Worm (Caenorhabditis elegans) whole organism, late embryonic: ENCODE data around the gene leo-1.

Source experiments
- C38D4.7 ChIP-seq: fragments of 200-800 bp; sonication (Bioruptor generic); optimal IDR thresholded peaks from 2 replicates; lab custom pipeline; 2018; ENCODE audit warnings: mild to moderate bottlenecking, missing genetic modification characterization, moderate library complexity, missing compliant biosample characterization
- F13H6.1 ChIP-seq: sonication (generic microtip); optimal IDR thresholded peaks from 2 replicates; lab custom pipeline; 2016; ENCODE audit warnings: missing genetic modification characterization, missing compliant biosample characterization
- K09A11.1 ChIP-seq: sonication (generic microtip); optimal IDR thresholded peaks from 2 replicates; lab custom pipeline; 2017; ENCODE audit warnings: antibody characterized with exemption, mild to moderate bottlenecking, missing genetic modification characterization, missing compliant biosample characterization; ENCODE audit not compliant: insufficient read depth
- Y22D7AL.16 ChIP-seq: sonication (generic microtip); optimal IDR thresholded peaks from 2 replicates; lab custom pipeline; 2016; ENCODE audit warnings: missing genetic modification characterization, missing compliant biosample characterization
- ahr-1 ChIP-seq: sonication (generic microtip); optimal IDR thresholded peaks from 2 replicates; lab custom pipeline; 2016; ENCODE audit warnings: missing genetic modification characterization, missing compliant biosample characterization
- ceh-14 ChIP-seq: sonication (generic microtip); optimal IDR thresholded peaks from 2 replicates; lab custom pipeline; 2016; ENCODE audit warnings: missing genotype, missing genetic modification characterization, missing compliant biosample characterization
- ceh-18 ChIP-seq: sonication (generic microtip); optimal IDR thresholded peaks from 2 replicates; lab custom pipeline; 2016; ENCODE audit warnings: missing genetic modification characterization, missing compliant biosample characterization
- ceh-19 ChIP-seq: fragments of 200-800 bp; sonication (Bioruptor generic); optimal IDR thresholded peaks from 2 replicates; lab custom pipeline; 2018; ENCODE audit warnings: mild to moderate bottlenecking, missing genetic modification characterization, missing compliant biosample characterization
- ceh-2 ChIP-seq: sonication (generic microtip); optimal IDR thresholded peaks from 2 replicates; lab custom pipeline; 2016; ENCODE audit warnings: missing genotype, missing genetic modification characterization, missing compliant biosample characterization
- ceh-30 ChIP-seq: fragments of 150-350 bp; optimal IDR thresholded peaks from 2 replicates; lab custom pipeline; 2014; ENCODE audit warnings: missing biosample characterization, missing genetic modification characterization
- ceh-31 ChIP-seq: sonication (generic microtip); optimal IDR thresholded peaks from 2 replicates; lab custom pipeline; 2016; ENCODE audit warnings: missing genetic modification characterization, missing compliant biosample characterization
- ceh-6 ChIP-seq: fragments of 200-800 bp; sonication (Bioruptor generic); optimal IDR thresholded peaks from 2 replicates; lab custom pipeline; 2018; ENCODE audit warnings: mild to moderate bottlenecking, missing genetic modification characterization, missing compliant biosample characterization
- dmd-4 ChIP-seq: sonication (generic microtip); optimal IDR thresholded peaks from 2 replicates; lab custom pipeline; 2016; ENCODE audit warnings: borderline replicate concordance, missing genetic modification characterization, missing compliant biosample characterization
- dve-1 ChIP-seq: sonication (generic microtip); optimal IDR thresholded peaks from 2 replicates; lab custom pipeline; 2017; ENCODE audit warnings: antibody characterized with exemption, mild to moderate bottlenecking, missing genetic modification characterization, missing compliant biosample characterization
- elt-2 ChIP-seq: sonication (generic microtip); optimal IDR thresholded peaks from 2 replicates; lab custom pipeline; 2016; ENCODE audit warnings: missing genetic modification reagents, missing genetic modification characterization, missing compliant biosample characterization
- eyg-1 ChIP-seq: sonication (generic microtip); optimal IDR thresholded peaks from 2 replicates; lab custom pipeline; 2016; ENCODE audit warnings: missing genotype, missing genetic modification characterization, missing compliant biosample characterization
- fax-1 ChIP-seq: sonication (generic microtip); optimal IDR thresholded peaks from 2 replicates; lab custom pipeline; 2016; ENCODE audit warnings: missing genotype, missing genetic modification characterization, missing compliant biosample characterization
- gmeb-2 ChIP-seq: sonication (generic microtip); optimal IDR thresholded peaks from 2 replicates; lab custom pipeline; 2016; ENCODE audit warnings: missing genetic modification characterization, inconsistent platforms, missing compliant biosample characterization
- hlh-15 ChIP-seq: sonication (generic microtip); optimal IDR thresholded peaks from 2 replicates; lab custom pipeline; 2016; ENCODE audit warnings: missing genetic modification characterization, missing compliant biosample characterization
- hlh-8 ChIP-seq: sonication (generic microtip); optimal IDR thresholded peaks from 2 replicates; lab custom pipeline; 2016; ENCODE audit warnings: missing genotype, missing genetic modification characterization, missing compliant biosample characterization
- lim-6 ChIP-seq: sonication (generic microtip); optimal IDR thresholded peaks from 2 replicates; lab custom pipeline; 2016; ENCODE audit warnings: missing genetic modification characterization, missing compliant biosample characterization
- nfya-1 ChIP-seq: sonication (generic microtip); optimal IDR thresholded peaks from 2 replicates; lab custom pipeline; 2017; ENCODE audit warnings: missing genetic modification characterization, mild to moderate bottlenecking, missing compliant biosample characterization, antibody characterized with exemption, moderate library complexity
- nhr-11 ChIP-seq: fragments of 150-350 bp; optimal IDR thresholded peaks from 2 replicates; lab custom pipeline; 2014; ENCODE audit warnings: missing biosample characterization, missing genetic modification characterization
- odd-2 ChIP-seq: sonication (generic microtip); optimal IDR thresholded peaks from 2 replicates; lab custom pipeline; 2017; ENCODE audit warnings: antibody characterized with exemption, mild to moderate bottlenecking, missing genetic modification characterization, missing compliant biosample characterization
- pag-3 ChIP-seq: sonication (generic microtip); optimal IDR thresholded peaks from 2 replicates; lab custom pipeline; 2016; ENCODE audit warnings: missing compliant biosample characterization, missing genetic modification characterization, borderline replicate concordance
- pax-1 ChIP-seq: fragments of 150-350 bp; optimal IDR thresholded peaks from 2 replicates; lab custom pipeline; 2014; ENCODE audit warnings: missing biosample characterization, missing genetic modification characterization
- pha-2 ChIP-seq: sonication (generic microtip); optimal IDR thresholded peaks from 2 replicates; lab custom pipeline; 2017; ENCODE audit warnings: mild to moderate bottlenecking, missing genetic modification characterization, missing compliant biosample characterization
- ref-2 ChIP-seq: sonication (generic microtip); optimal IDR thresholded peaks from 2 replicates; lab custom pipeline; 2016; ENCODE audit warnings: missing genetic modification characterization, missing compliant biosample characterization
- sox-2 ChIP-seq: fragments of 200-800 bp; sonication (Bioruptor generic); IDR thresholded peaks from 2 replicates; pipeline ENCODE4 v1.3.6; 2022; ENCODE audit warnings: missing genetic modification reagents, missing genetic modification characterization, missing compliant biosample characterization
- syd-9 ChIP-seq: sonication (generic microtip); optimal IDR thresholded peaks from 2 replicates; lab custom pipeline; 2016; ENCODE audit warnings: mild to moderate bottlenecking, missing genetic modification characterization, moderate library complexity, missing compliant biosample characterization
- tbx-7 ChIP-seq: sonication (generic microtip); optimal IDR thresholded peaks from 2 replicates; lab custom pipeline; 2016; ENCODE audit warnings: missing genotype, missing genetic modification characterization, missing compliant biosample characterization
- unc-3 ChIP-seq, 2 experiments: fragments of 200-800 bp in 1 of 2; sonication (Bioruptor generic) in 1 of 2; sonication (generic microtip) in 1 of 2; conservative IDR thresholded peaks in 1 of 2; optimal IDR thresholded peaks in 1 of 2; 2 replicates each; pipeline versions ENCODE4 v1.3.6 to Lab custom; 2016 to 2022; ENCODE audit warnings: missing compliant biosample characterization in 2 of 2, missing genetic modification characterization in 2 of 2, missing genetic modification reagents in 1 of 2
- unc-42 ChIP-seq: sonication (generic microtip); optimal IDR thresholded peaks from 2 replicates; lab custom pipeline; 2016; ENCODE audit warnings: missing genotype, missing genetic modification characterization, missing compliant biosample characterization
- unc-55 ChIP-seq: sonication (generic microtip); optimal IDR thresholded peaks from 2 replicates; lab custom pipeline; 2017; ENCODE audit warnings: missing biosample characterization, missing genetic modification reagents, missing genetic modification characterization
- zip-5 ChIP-seq: sonication (generic microtip); optimal IDR thresholded peaks from 2 replicates; lab custom pipeline; 2016; ENCODE audit warnings: missing genetic modification characterization, missing compliant biosample characterization
- ztf-16 ChIP-seq: sonication (generic microtip); optimal IDR thresholded peaks from 2 replicates; lab custom pipeline; 2017; ENCODE audit warnings: missing genetic modification characterization, missing compliant biosample characterization

leo-1 gene

DNA sequence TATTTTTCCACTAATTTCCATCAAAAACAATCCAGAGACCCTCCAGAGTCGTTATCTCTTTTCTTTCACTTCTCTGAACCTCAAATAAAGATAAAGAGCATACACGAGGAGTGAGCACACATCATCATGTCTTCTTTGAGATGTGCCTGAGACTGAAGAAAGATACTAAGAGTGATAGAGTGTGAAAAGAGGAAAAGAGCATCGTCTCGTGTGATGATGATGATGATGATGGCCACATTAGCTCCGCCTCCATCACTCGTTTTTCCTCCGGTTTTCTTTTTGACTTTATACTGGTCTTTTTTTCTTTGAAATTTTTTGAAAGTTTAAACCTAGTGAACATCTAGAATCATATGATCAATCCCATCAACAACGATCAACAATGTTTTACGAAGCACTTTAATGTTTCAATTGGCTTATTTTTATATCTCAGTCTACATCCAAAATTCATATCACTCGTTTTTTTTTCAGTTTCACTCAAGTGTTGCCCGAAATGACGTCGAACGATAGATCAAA, 24.8 kb upstream of the leo-1 start, which contains the start of gene T01G1.2:
T01G1.2 (plus strand) TSS at position 463 of the 513 bp plus-strand sequence.
- TF ChIP-seq ceh-18 (tag; lab: Kevin White, UChicago) (peak; percentile 36), nfya-1 (no peak), unc-55 (peak; percentile 67)

DNA sequence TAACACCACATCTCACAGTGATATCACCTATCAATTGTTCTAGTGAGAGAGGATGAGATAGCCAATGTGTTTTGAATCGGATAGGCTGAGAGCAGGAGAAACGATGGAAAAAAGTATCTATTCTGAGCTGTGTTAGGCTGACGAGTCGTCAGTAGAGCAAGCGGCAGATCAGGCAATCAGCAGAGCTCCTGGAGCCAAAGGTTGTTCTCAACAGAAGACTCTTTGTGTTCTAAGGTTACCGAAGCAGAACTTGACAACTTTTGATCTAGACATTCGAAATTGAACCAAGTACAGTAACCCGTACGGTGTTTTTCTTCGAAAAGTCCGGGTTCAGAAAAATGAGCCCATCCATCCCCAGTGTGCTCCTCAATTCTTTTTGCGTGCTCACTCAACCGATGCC, 23.6 kb upstream of the leo-1 start:
- TF ChIP-seq ref-2 (tag; lab: Kevin White, UChicago) (no peak), lim-6 (no peak), nhr-11 (no peak), odd-2 (tag; lab: Kevin White, UChicago) (no peak), C38D4.7 (GFP tag; lab: Kevin White, UChicago) (no peak), ceh-6 (no peak)

DNA sequence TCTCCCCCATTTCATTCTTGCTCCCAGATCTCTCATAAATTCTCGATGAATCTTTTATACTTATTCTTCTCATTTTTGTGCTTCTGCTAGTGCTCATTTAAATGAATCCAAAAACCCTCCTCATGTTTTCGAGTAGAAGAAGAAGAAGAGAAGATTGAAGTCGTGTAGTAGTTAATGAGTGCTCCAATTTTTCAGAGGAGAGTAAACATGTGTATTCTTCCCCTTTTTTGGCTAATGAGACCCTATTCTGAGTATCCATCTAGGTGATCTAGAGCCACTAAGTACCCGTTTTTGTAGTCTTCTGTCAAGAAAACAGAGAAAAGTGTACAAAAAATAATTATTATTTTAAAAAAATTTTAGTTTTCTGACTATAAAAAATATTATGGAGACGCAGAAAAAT, 22.4 kb upstream of the leo-1 start:
- no peak for TF ChIP-seq hlh-8
- no peak for TF ChIP-seq ceh-18 (tag; lab: Kevin White, UChicago)
- no peak for TF ChIP-seq tbx-7
- no peak for TF ChIP-seq pag-3
- no peak for TF ChIP-seq ceh-2 (tag; lab: Kevin White, UChicago)
- no peak for TF ChIP-seq ahr-1
- no peak for TF ChIP-seq sox-2 (GFP tag; lab: Robert Waterston, UW)
- TF ChIP-seq gmeb-2, result no peak
- no peak for TF ChIP-seq eyg-1 (tag; lab: Kevin White, UChicago)
- TF ChIP-seq zip-5 (tag; lab: Kevin White, UChicago), result no peak
- TF ChIP-seq ceh-6, result no peak
- no peak for TF ChIP-seq nhr-11
- TF ChIP-seq syd-9, result no peak
- TF ChIP-seq pha-2 (tag; lab: Kevin White, UChicago), result no peak
- TF ChIP-seq pax-1 (tag; lab: Kevin White, UChicago), result no peak
- no peak for TF ChIP-seq fax-1
- no peak for TF ChIP-seq K09A11.1
- no peak for TF ChIP-seq nfya-1
- TF ChIP-seq hlh-15 (tag; lab: Kevin White, UChicago), result no peak

DNA sequence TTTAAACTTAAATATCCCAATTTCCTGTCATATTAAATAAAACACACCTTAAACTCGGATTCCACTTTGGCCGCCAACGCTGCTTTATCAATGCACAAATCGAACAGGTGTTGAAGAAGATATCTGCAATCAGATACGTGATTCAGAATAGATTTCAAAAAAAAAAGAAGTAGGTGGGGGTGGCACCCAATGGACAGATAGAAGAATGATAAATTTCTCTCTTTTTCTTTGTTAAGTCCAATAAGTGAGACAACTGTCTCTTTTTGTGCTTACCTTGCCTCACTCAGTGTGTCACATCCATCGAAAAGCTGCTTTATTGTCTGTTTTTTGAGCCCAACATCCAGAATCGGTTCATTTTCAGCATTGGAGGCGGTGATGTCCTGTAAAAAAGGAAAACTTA, 21.6 kb upstream of the leo-1 start:
- TF ChIP-seq ceh-18 (tag; lab: Kevin White, UChicago), result peak; percentile 52
- no peak for TF ChIP-seq elt-2
- TF ChIP-seq unc-3 (GFP tag; conservative IDR thresholded peaks at IDR 0.05; lab: Robert Waterston, UW), result no peak
- no peak for TF ChIP-seq unc-3 (tag; optimal IDR thresholded peaks at IDR 0.05; lab: Kevin White, UChicago)
- no peak for TF ChIP-seq dve-1

DNA sequence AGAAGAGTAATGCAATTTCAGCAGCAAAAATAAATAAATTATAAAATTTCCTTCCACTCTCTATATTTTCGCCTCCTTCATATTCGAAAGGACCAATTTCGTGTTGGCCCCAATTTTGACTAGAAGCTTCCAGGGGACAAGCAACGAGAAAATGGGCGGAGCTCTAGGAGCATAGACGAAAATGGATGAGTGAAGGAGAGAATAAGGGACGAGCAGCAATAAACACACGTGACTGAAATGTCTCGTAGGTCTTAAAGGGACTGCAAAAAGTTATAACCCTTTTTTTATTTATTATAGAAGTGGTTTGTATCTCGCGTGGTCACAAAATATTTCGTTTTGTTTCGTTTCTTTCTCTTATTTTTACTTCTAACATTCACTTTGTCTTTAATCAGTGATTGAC, 20.6 kb upstream of the leo-1 start:
- no peak for TF ChIP-seq F13H6.1 (tag; lab: Kevin White, UChicago)
- peak; percentile 14 for TF ChIP-seq unc-42 (tag; lab: Kevin White, UChicago)
- TF ChIP-seq ceh-14, result peak; percentile 22
- no peak for TF ChIP-seq lim-6
- no peak for TF ChIP-seq ceh-19
- TF ChIP-seq ceh-31 (tag; lab: Kevin White, UChicago), result no peak
- TF ChIP-seq, all 69 proteins: peak for 2

DNA sequence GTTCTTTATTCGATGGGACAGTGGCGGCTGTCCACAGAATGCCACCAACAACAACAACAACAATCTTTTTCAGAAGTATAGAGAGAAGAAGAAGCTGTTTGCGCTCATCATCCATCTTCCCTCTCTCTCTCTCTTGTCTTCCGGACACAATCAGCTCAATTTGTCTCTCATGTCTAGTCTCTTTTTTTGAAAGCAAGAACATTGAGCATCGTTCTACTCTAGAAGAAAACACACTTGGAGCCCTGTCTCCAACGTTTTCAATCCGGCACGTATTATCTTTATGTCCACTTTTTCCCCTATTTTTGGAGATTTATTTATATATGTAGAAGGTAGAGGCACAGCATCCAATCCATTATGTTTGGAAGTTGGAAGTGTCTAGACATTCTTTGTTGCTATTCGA, 19.7 kb upstream of the leo-1 start:
- TF ChIP-seq ztf-16 (no peak), ceh-30 (no peak), dmd-4 (tag; lab: Kevin White, UChicago) (no peak), Y22D7AL.16 (tag; lab: Kevin White, UChicago) (no peak)
- TF ChIP-seq, all 69 proteins: peak for 0
